Worm (Caenorhabditis elegans): ENCODE results near the gene ZK84.4.

ce11 chrII:5974878-5975277 is 33.9 kb downstream of the ZK84.4 start, which contains the start of gene B0034.5:
- TF ChIP-seq nhr-11 (tag; optimal IDR thresholded peaks at IDR 0.05) (no peak), blmp-1 (tag; optimal IDR thresholded peaks at IDR 0.05; ENCODE audit: insufficient read depth) (no peak), nhr-12 (tag; optimal IDR thresholded peaks at IDR 0.05) (no peak), zag-1 (tag; optimal IDR thresholded peaks at IDR 0.05) (no peak), skn-1 (tag; optimal IDR thresholded peaks at IDR 0.05) (no peak), C34F6.9 (tag; optimal IDR thresholded peaks at IDR 0.05) (no peak)
